Fruit fly (Drosophila melanogaster): ENCODE data around the gene Daao2.
A peak's percentile ranks its signal among the peaks of the same experiment; 100 is the strongest.

The Daao2 gene

DNA sequence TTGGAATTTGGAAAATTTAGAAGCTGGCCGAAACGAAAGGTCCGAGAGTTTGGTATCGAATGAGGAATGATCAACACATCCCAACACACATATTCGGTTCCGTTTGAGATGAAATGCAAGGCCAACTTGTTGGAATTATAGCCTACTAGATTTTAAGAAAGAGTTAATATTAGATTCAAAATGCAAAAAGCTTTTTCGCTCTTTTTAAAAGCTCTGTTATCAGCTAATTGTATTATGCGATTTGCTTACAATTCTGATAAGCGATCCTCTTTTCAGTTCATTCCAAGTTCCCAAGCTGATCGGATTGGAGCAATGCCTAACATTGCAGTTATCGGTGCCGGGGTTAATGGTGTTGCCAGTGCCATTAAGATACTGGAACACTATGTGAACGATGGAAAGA, at the start of gene Daao2, which contains the start of gene CG17377:
Gene Daao2 (plus strand): TSS at position 272 of the 400 bp plus-strand sequence.
Gene CG17377 (minus strand): TSS at position 101 of the 400 bp plus-strand sequence.
- TF ChIP-seq CG9705 (GFP tag; optimal IDR thresholded peaks at IDR 0.05) (no peak), sage (GFP tag; optimal IDR thresholded peaks at IDR 0.05) (no peak), usp (GFP tag; optimal IDR thresholded peaks at IDR 0.05) (no peak), brk (GFP tag; optimal IDR thresholded peaks at IDR 0.05) (no peak), pan (optimal IDR thresholded peaks at IDR 0.05) (no peak), OdsH (GFP tag; optimal IDR thresholded peaks at IDR 0.05) (no peak), Rel (GFP tag; optimal IDR thresholded peaks at IDR 0.05) (no peak), Rel (tag; optimal IDR thresholded peaks at IDR 0.05) (no peak), Myc (optimal IDR thresholded peaks at IDR 0.05) (no peak), HLH106 (tag; optimal IDR thresholded peaks at IDR 0.05) (no peak), Jra (GFP tag; optimal IDR thresholded peaks at IDR 0.05) (no peak), psq (GFP tag; optimal IDR thresholded peaks at IDR 0.05) (no peak), dsf (GFP tag; optimal IDR thresholded peaks at IDR 0.05; ENCODE audit: borderline replicate concordance) (no peak), Vsx2 (GFP tag; optimal IDR thresholded peaks at IDR 0.05; ENCODE audit: partially characterized antibody) (no peak), fru (GFP tag; optimal IDR thresholded peaks at IDR 0.05) (no peak), br (GFP tag; optimal IDR thresholded peaks at IDR 0.05) (no peak), woc (GFP tag; optimal IDR thresholded peaks at IDR 0.05) (no peak), lola (GFP tag; optimal IDR thresholded peaks at IDR 0.05) (no peak), h (GFP tag; optimal IDR thresholded peaks at IDR 0.05) (no peak), CrebA (GFP tag; optimal IDR thresholded peaks at IDR 0.05; ENCODE audit: borderline replicate concordance) (no peak), jim (GFP tag; optimal IDR thresholded peaks at IDR 0.05) (no peak)

DNA sequence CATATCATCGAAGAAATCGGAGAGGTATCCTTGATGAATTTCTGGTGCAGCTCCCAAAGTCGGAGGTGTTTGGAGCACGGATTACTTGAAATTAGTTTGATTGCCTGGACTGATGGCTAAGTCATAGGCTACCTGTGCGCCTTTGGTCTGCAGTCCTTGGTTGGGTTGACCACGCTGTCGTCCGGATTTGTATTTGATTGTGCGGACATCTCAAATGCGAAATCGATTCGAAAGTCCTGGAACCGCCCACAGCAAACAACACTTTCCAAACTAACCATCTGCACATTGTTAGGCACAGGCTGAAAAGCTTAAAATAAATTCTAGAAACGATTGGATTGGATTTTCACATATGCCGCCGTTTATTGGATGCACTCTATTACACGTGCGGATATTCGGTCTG, 43.3 kb upstream of the Daao2 start, which contains the start of gene CG11322:
Gene CG11322 (minus strand): TSS at position 101 of the 400 bp plus-strand sequence.
- TF ChIP-seq pan (optimal IDR thresholded peaks at IDR 0.05) = no peak

DNA sequence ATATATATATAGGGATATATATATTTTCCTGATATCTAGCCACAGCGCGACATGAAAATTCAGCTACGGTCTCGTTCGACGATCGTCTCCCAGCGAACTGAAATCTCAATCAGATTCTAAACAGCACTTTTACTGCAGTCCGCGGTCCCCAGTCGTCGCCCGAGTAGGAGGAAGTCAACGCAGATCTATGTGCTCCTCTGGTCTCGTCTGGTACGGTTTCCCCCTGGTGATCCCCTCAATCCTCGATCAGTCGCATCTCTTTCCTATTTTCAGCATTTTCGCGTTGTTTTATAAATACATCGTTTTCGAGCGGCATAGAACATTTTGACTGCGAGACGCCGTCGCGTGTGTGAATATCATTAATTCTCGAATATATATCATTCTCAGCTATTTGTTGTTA, 30.2 kb upstream of the Daao2 start, which contains the start of gene LUBEL:
Gene LUBEL (minus strand): TSS at position 101 of the 400 bp plus-strand sequence.
- TF ChIP-seq fru (GFP tag; optimal IDR thresholded peaks at IDR 0.05) (no peak), GATAd (GFP tag; optimal IDR thresholded peaks at IDR 0.05) (no peak), lola (GFP tag; optimal IDR thresholded peaks at IDR 0.05) (no peak), CG32264 (GFP tag; optimal IDR thresholded peaks at IDR 0.05) (no peak), sage (GFP tag; optimal IDR thresholded peaks at IDR 0.05) (no peak)

dm6 chr2L:6773645-6774044, 29.2 kb upstream of the Daao2 start, which contains the start of gene CG17378:
TSS of gene CG17378 (plus strand) at chr2L:6774041.
- TF ChIP-seq Myc (optimal IDR thresholded peaks at IDR 0.05) (no peak), fru (GFP tag; optimal IDR thresholded peaks at IDR 0.05) (peak; percentile 39)

DNA sequence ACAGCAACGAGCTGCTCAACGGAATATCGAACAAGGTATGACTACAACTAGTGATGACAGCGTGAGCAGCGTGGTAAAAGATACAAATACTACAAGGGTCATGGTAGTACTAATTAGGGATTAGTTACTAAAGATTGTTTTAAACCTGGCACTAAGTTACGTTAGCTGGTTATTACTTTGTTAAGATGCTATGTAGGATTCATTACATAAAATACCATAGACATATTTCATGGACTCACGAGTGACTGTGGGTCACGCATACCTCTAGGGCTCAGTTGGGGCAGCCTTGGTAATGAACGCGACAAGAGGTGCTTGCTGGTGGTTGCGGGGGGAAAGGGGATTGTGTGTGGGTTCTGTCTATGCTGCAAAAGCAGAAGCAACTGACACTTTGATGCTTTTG, 28.0 kb upstream of the Daao2 start:
- TF ChIP-seq rgr (GFP tag; optimal IDR thresholded peaks at IDR 0.05) (no peak), usp (GFP tag; optimal IDR thresholded peaks at IDR 0.05) (no peak), Hr83 (GFP tag; optimal IDR thresholded peaks at IDR 0.05; ENCODE audit: poor library complexity, severe bottlenecking) (no peak), OdsH (GFP tag; optimal IDR thresholded peaks at IDR 0.05) (no peak), CrebA (GFP tag; optimal IDR thresholded peaks at IDR 0.05; ENCODE audit: borderline replicate concordance) (no peak), Dfd (GFP tag; optimal IDR thresholded peaks at IDR 0.05) (no peak), Myc (optimal IDR thresholded peaks at IDR 0.05) (no peak), woc (GFP tag; optimal IDR thresholded peaks at IDR 0.05) (no peak)

dm6 chr2L:6783395-6783794, 19.4 kb upstream of the Daao2 start:
- TF ChIP-seq Myc (optimal IDR thresholded peaks at IDR 0.05) (peak; percentile 0), Rel (GFP tag; optimal IDR thresholded peaks at IDR 0.05) (no peak), Rel (tag; optimal IDR thresholded peaks at IDR 0.05) (peak; percentile 97), dmrt93B (GFP tag; optimal IDR thresholded peaks at IDR 0.05) (no peak)

- no peak for TF ChIP-seq Myc (optimal IDR thresholded peaks at IDR 0.05)
- no peak for TF ChIP-seq dl (GFP tag; optimal IDR thresholded peaks at IDR 0.05; ENCODE audit: insufficient read depth in 1 of 2, partially characterized antibody in 2 of 2)
- no peak for TF ChIP-seq psq (GFP tag; optimal IDR thresholded peaks at IDR 0.05)
- TF ChIP-seq Sp1 (GFP tag; optimal IDR thresholded peaks at IDR 0.05) = no peak
- no peak for TF ChIP-seq usp (GFP tag; optimal IDR thresholded peaks at IDR 0.05)
- no peak for TF ChIP-seq dmrt93B (GFP tag; optimal IDR thresholded peaks at IDR 0.05)
- no peak for TF ChIP-seq Mio (GFP tag; optimal IDR thresholded peaks at IDR 0.05)
- TF ChIP-seq Dfd (GFP tag; optimal IDR thresholded peaks at IDR 0.05) = no peak
- no peak for TF ChIP-seq pan (optimal IDR thresholded peaks at IDR 0.05)
- no peak for TF ChIP-seq N (GFP tag; optimal IDR thresholded peaks at IDR 0.05)
- TF ChIP-seq Rel (GFP tag; optimal IDR thresholded peaks at IDR 0.05) = no peak
- TF ChIP-seq Rel (tag; optimal IDR thresholded peaks at IDR 0.05) = no peak
Observed at dm6 chr2L:6784235-6784634, 18.6 kb upstream of the Daao2 start.

All from whole organism, wandering third instar larva.